Worm (Caenorhabditis elegans) whole organism, L2 larva: ENCODE data around the gene F35E8.9.

Source experiments
- ama-1 ChIP-seq: fragments of 150-350 bp; optimal IDR thresholded peaks from 2 replicates; lab custom pipeline; 2018; ENCODE audit warnings: inconsistent platforms
- elt-1 ChIP-seq: fragments of 150-350 bp; optimal IDR thresholded peaks from 2 replicates; lab custom pipeline; 2014; ENCODE audit warnings: missing biosample characterization, missing genetic modification characterization
- mab-5 ChIP-seq: fragments of 150-350 bp; optimal IDR thresholded peaks from 2 replicates; lab custom pipeline; 2014; ENCODE audit warnings: missing biosample characterization, missing genetic modification characterization
- mdl-1 ChIP-seq, 2 experiments: fragments of 150-350 bp in 1 of 2; sonication (generic microtip) in 1 of 2; optimal IDR thresholded peaks; 2 replicates each; lab custom pipeline; 2017; ENCODE audit warnings: missing biosample characterization in 2 of 2, missing genetic modification characterization in 2 of 2
- nhr-11 ChIP-seq: fragments of 150-350 bp; optimal IDR thresholded peaks from 2 replicates; lab custom pipeline; 2014; ENCODE audit warnings: missing biosample characterization, missing genetic modification characterization
- nhr-237 ChIP-seq: fragments of 150-350 bp; optimal IDR thresholded peaks from 2 replicates; lab custom pipeline; 2014; ENCODE audit warnings: missing biosample characterization, missing genetic modification characterization
- sma-3 ChIP-seq: sonication (generic microtip); optimal IDR thresholded peaks from 2 replicates; lab custom pipeline; 2016; ENCODE audit warnings: missing genetic modification reagents, missing genetic modification characterization, missing compliant biosample characterization
- snpc-4 ChIP-seq: fragments of 150-350 bp; optimal IDR thresholded peaks from 2 replicates; lab custom pipeline; 2014; ENCODE audit warnings: missing biosample characterization, missing genetic modification characterization
- unc-39 ChIP-seq: fragments of 150-350 bp; optimal IDR thresholded peaks from 2 replicates; lab custom pipeline; 2014; ENCODE audit warnings: missing biosample characterization, missing genetic modification characterization
- ztf-4 ChIP-seq: fragments of 150-350 bp; optimal IDR thresholded peaks from 2 replicates; lab custom pipeline; 2014; ENCODE audit warnings: missing biosample characterization, missing genetic modification characterization

- TF ChIP-seq unc-39 (no peak), ztf-4 (tag; lab: Kevin White, UChicago) (no peak), ama-1 (lab: Kevin White, UChicago) (no peak), mab-5 (no peak), sma-3 (no peak), nhr-11 (tag; lab: Kevin White, UChicago) (no peak), elt-1 (tag; lab: Kevin White, UChicago) (no peak), nhr-237 (tag; lab: Kevin White, UChicago) (no peak), mdl-1 (tag; optimal IDR thresholded peaks at IDR 0.05; lab: Kevin White, UChicago) (no peak), snpc-4 (tag; lab: Kevin White, UChicago) (no peak)
Measured at ce11 chrV:15879508-15879907, 37.9 kb downstream of the F35E8.9 start, which contains the start of gene nhr-84.
